Worm (Caenorhabditis elegans): ENCODE results near the gene idpp-7.

DNA sequence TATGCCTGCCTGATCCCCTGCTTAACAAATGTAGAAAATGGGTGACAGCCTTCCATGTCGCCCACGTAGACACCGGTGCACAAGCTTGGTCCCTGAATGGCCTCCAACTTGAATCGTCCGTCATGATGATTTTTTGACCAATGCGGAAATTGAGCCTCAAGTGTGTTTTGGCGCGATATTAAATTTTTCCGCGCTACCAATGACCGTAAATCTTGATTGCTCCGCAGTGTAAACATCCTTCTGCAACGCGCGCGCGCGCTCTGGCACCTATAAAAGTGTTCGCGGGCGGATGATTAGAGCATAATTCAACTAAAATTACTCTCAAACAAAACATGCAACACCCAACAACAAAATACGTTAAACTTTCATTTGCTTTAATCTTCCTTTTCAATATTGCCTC lies at the start of gene idpp-7:
- TF ChIP-seq zip-8 (tag; optimal IDR thresholded peaks at IDR 0.05) (no peak), nhr-28 (tag; optimal IDR thresholded peaks at IDR 0.05) (no peak), tbx-8 (GFP tag; optimal IDR thresholded peaks at IDR 0.05) (no peak), nhr-237 (tag; optimal IDR thresholded peaks at IDR 0.05) (no peak), sem-2 (GFP tag; optimal IDR thresholded peaks at IDR 0.05) (no peak), blmp-1 (tag; optimal IDR thresholded peaks at IDR 0.05) (no peak), snpc-4 (tag; optimal IDR thresholded peaks at IDR 0.05) (no peak), lin-13 (tag; optimal IDR thresholded peaks at IDR 0.05) (no peak), elt-1 (tag; optimal IDR thresholded peaks at IDR 0.05; ENCODE audit: borderline replicate concordance, insufficient read depth) (no peak), pha-4 (tag; optimal IDR thresholded peaks at IDR 0.05) (no peak), M03D4.4 (tag; optimal IDR thresholded peaks at IDR 0.05) (no peak), elt-3 (tag; optimal IDR thresholded peaks at IDR 0.05) (no peak), mep-1 (tag; optimal IDR thresholded peaks at IDR 0.05) (no peak), unc-62 (GFP tag; optimal IDR thresholded peaks at IDR 0.05) (no peak)
